Worm (Caenorhabditis elegans): ENCODE results near the gene sdz-5.

sdz-5 gene

ce11 chrII:3008400-3008799 is at the start of gene sdz-5:
Gene sdz-5 (plus strand): TSS chrII:3008700.
- no peak for TF ChIP-seq unc-62 (GFP tag; optimal IDR thresholded peaks at IDR 0.05)

ce11 chrII:2962531-2963164 is 45.9 kb upstream of the sdz-5 start:
- no peak for TF ChIP-seq unc-62 (GFP tag; optimal IDR thresholded peaks at IDR 0.05)

- TF ChIP-seq unc-62 (GFP tag; optimal IDR thresholded peaks at IDR 0.05): no peak
These were observed 44.9 kb upstream of the sdz-5 start for ce11 chrII:2963619-2964018.

- no peak for TF ChIP-seq unc-62 (GFP tag; optimal IDR thresholded peaks at IDR 0.05)
These were observed 43.1 kb upstream of the sdz-5 start for ce11 chrII:2965215-2965998.

ce11 chrII:2966350-2966749 is 42.1 kb upstream of the sdz-5 start:
- no peak for TF ChIP-seq unc-62 (GFP tag; optimal IDR thresholded peaks at IDR 0.05)

ce11 chrII:2967064-2967463 is 41.4 kb upstream of the sdz-5 start:
- no peak for TF ChIP-seq unc-62 (GFP tag; optimal IDR thresholded peaks at IDR 0.05)

ce11 chrII:2973940-2974402 is 34.5 kb upstream of the sdz-5 start:
- no peak for TF ChIP-seq unc-62 (GFP tag; optimal IDR thresholded peaks at IDR 0.05)

ce11 chrII:2975561-2976230 is 32.8 kb upstream of the sdz-5 start:
- TF ChIP-seq unc-62 (GFP tag; optimal IDR thresholded peaks at IDR 0.05): no peak

ce11 chrII:2976597-2976996 is 31.9 kb upstream of the sdz-5 start, which contains the start of gene nhr-88:
Gene nhr-88 (plus strand): TSS chrII:2976639.
- TF ChIP-seq unc-62 (GFP tag; optimal IDR thresholded peaks at IDR 0.05): no peak

ce11 chrII:2977652-2978051 is 30.8 kb upstream of the sdz-5 start:
- no peak for TF ChIP-seq unc-62 (GFP tag; optimal IDR thresholded peaks at IDR 0.05)

- TF ChIP-seq unc-62 (GFP tag; optimal IDR thresholded peaks at IDR 0.05): no peak
These were observed 29.4 kb upstream of the sdz-5 start for ce11 chrII:2979061-2979460.

ce11 chrII:2984383-2984782 is 24.1 kb upstream of the sdz-5 start:
- no peak for TF ChIP-seq unc-62 (GFP tag; optimal IDR thresholded peaks at IDR 0.05)

ce11 chrII:2985446-2985845 is 23.1 kb upstream of the sdz-5 start:
- TF ChIP-seq unc-62 (GFP tag; optimal IDR thresholded peaks at IDR 0.05): no peak

ce11 chrII:2985935-2986498 is 22.5 kb upstream of the sdz-5 start:
- TF ChIP-seq unc-62 (GFP tag; optimal IDR thresholded peaks at IDR 0.05): no peak

- no peak for TF ChIP-seq unc-62 (GFP tag; optimal IDR thresholded peaks at IDR 0.05)
These were observed 21.4 kb upstream of the sdz-5 start for ce11 chrII:2987122-2987556.

ce11 chrII:2987854-2988350 is 20.6 kb upstream of the sdz-5 start, which contains the start of gene lido-7:
Gene lido-7 (plus strand): TSS chrII:2988300.
- TF ChIP-seq unc-62 (GFP tag; optimal IDR thresholded peaks at IDR 0.05): no peak
